Worm (Caenorhabditis elegans) whole organism, early embryonic: Measurements from ENCODE around the gene E04F6.6.

ENCODE experiments used
- ama-1 ChIP-seq: fragments of 150-350 bp; optimal IDR thresholded peaks from 2 replicates; lab custom pipeline; 2014
- ceh-13 ChIP-seq: fragments of 200-800 bp; sonication (Bioruptor generic); optimal IDR thresholded peaks from 2 replicates; lab custom pipeline; 2018; ENCODE audit warnings: mild to moderate bottlenecking, missing genetic modification characterization, missing compliant biosample characterization
- flt-1 ChIP-seq: fragments of 200-800 bp; sonication (Bioruptor generic); IDR thresholded peaks from 2 replicates; pipeline ENCODE4 v1.3.6; 2022; ENCODE audit warnings: missing genetic modification characterization, missing compliant biosample characterization
- hmg-4 ChIP-seq: fragments of 200-800 bp; sonication (Bioruptor generic); optimal IDR thresholded peaks from 2 replicates; lab custom pipeline; 2018; ENCODE audit warnings: mild to moderate bottlenecking, missing genetic modification characterization, missing compliant biosample characterization
- pes-1 ChIP-seq: fragments of 200-800 bp; sonication (Bioruptor generic); IDR thresholded peaks from 2 replicates; pipeline ENCODE4 v1.3.6; 2022; ENCODE audit warnings: missing genetic modification reagents, missing genetic modification characterization, missing compliant biosample characterization
- scrt-1 ChIP-seq: fragments of 200-800 bp; sonication (Bioruptor generic); IDR thresholded peaks from 2 replicates; pipeline ENCODE4 v1.3.6; 2022; ENCODE audit warnings: missing genetic modification characterization, missing compliant biosample characterization
- tbx-11 ChIP-seq: fragments of 200-800 bp; sonication (Bioruptor generic); IDR thresholded peaks from 2 replicates; pipeline ENCODE4 v1.3.6; 2022; ENCODE audit warnings: missing genetic modification characterization, missing compliant biosample characterization

DNA sequence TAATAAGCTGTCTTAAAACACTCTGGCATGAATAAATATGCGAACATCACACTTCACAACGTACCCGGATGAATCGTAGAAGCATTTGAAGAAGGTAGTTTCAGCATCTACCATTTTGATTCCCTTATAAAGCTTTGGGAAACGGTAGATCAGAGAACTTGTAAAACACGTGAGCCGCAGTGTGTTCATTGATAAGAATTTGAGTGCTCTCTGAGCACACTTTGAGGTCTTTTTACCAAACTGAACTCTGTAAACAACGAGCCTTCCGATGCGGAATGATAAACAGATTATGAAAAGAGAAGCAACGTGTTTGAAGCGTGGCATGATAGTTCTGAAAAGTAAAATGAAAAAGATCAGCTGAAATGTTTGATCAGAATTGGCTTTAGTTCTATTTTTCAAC is 38.9 kb upstream of the E04F6.6 start, which contains the start of gene aqp-1:
- no peak for TF ChIP-seq tbx-11 (GFP tag; lab: Robert Waterston, UW)
- no peak for TF ChIP-seq ceh-13 (GFP tag; lab: Kevin White, UChicago)
- no peak for TF ChIP-seq flt-1 (GFP tag; lab: Robert Waterston, UW)
- no peak for TF ChIP-seq scrt-1 (GFP tag; lab: Robert Waterston, UW)
- TF ChIP-seq pes-1 (GFP tag; lab: Robert Waterston, UW) = no peak
- TF ChIP-seq ama-1 (lab: Kevin White, UChicago) = no peak
- TF ChIP-seq hmg-4 (GFP tag; lab: Kevin White, UChicago) = no peak
